Worm (Caenorhabditis elegans) whole organism, L3 larva: ENCODE data around the gene nhr-252.

Source experiments
- R02D3.7 ChIP-seq: fragments of 150-350 bp; optimal IDR thresholded peaks from 2 replicates; lab custom pipeline; 2014; ENCODE audit warnings: missing biosample characterization, missing genetic modification characterization
- ZK546.5 ChIP-seq: sonication (generic microtip); optimal IDR thresholded peaks from 2 replicates; lab custom pipeline; 2017; ENCODE audit warnings: missing biosample characterization, missing genetic modification characterization
- aly-2 ChIP-seq: fragments of 150-350 bp; optimal IDR thresholded peaks from 2 replicates; lab custom pipeline; 2014; ENCODE audit warnings: missing biosample characterization, missing genetic modification characterization
- ama-1 ChIP-seq: fragments of 150-350 bp; optimal IDR thresholded peaks from 2 replicates; lab custom pipeline; 2018
- ceh-28 ChIP-seq: fragments of 150-350 bp; optimal IDR thresholded peaks from 2 replicates; lab custom pipeline; 2014; ENCODE audit warnings: missing biosample characterization, missing genetic modification reagents, missing genetic modification characterization
- ceh-9 ChIP-seq: sonication (generic microtip); optimal IDR thresholded peaks from 2 replicates; lab custom pipeline; 2018; ENCODE audit warnings: missing biosample characterization, missing genetic modification characterization
- daf-12 ChIP-seq: fragments of 150-350 bp; optimal IDR thresholded peaks from 2 replicates; lab custom pipeline; 2014; ENCODE audit warnings: missing biosample characterization, missing genetic modification reagents, missing genetic modification characterization
- egl-27 ChIP-seq: sonication (generic microtip); optimal IDR thresholded peaks from 4 replicates; lab custom pipeline; 2017; ENCODE audit warnings: missing biosample characterization, missing genetic modification reagents, missing genetic modification characterization
- elt-1 ChIP-seq: fragments of 150-350 bp; optimal IDR thresholded peaks from 2 replicates; lab custom pipeline; 2014; ENCODE audit warnings: missing biosample characterization, missing genetic modification characterization
- elt-2 ChIP-seq: sonication (generic microtip); optimal IDR thresholded peaks from 2 replicates; lab custom pipeline; 2016; ENCODE audit warnings: missing genetic modification reagents, mild to moderate bottlenecking, missing genetic modification characterization, missing compliant biosample characterization
- elt-3 ChIP-seq, 3 experiments: fragments of 150-350 bp in 1 of 3; sonication (generic microtip) in 2 of 3; optimal IDR thresholded peaks; 2 replicates in 2 of 3; 4 replicates in 1 of 3; lab custom pipeline; 2014 to 2017; ENCODE audit warnings: missing biosample characterization in 3 of 3, missing genetic modification characterization in 3 of 3
- eor-1 ChIP-seq, 2 experiments: fragments of 150-350 bp; optimal IDR thresholded peaks; 2 replicates each; lab custom pipeline; 2014 to 2018; ENCODE audit warnings: missing biosample characterization in 2 of 2, missing genetic modification characterization in 2 of 2
- fkh-10 ChIP-seq: sonication (generic microtip); optimal IDR thresholded peaks from 2 replicates; lab custom pipeline; 2017; ENCODE audit warnings: missing biosample characterization, missing genetic modification reagents, missing genetic modification characterization
- fkh-2 ChIP-seq: fragments of 150-350 bp; optimal IDR thresholded peaks from 2 replicates; lab custom pipeline; 2014; ENCODE audit warnings: missing biosample characterization, missing genetic modification reagents, missing genetic modification characterization
- hmg-11 ChIP-seq: sonication (generic microtip); optimal IDR thresholded peaks from 2 replicates; lab custom pipeline; 2016; ENCODE audit warnings: missing genetic modification characterization, missing compliant biosample characterization
- lin-15B ChIP-seq: fragments of 150-350 bp; optimal IDR thresholded peaks from 2 replicates; lab custom pipeline; 2014; ENCODE audit warnings: missing biosample characterization, missing genetic modification characterization
- lsy-12 ChIP-seq: sonication (generic microtip); optimal IDR thresholded peaks from 2 replicates; lab custom pipeline; 2016; ENCODE audit warnings: mild to moderate bottlenecking, missing genetic modification characterization, missing compliant biosample characterization
- mdl-1 ChIP-seq: fragments of 150-350 bp; optimal IDR thresholded peaks from 2 replicates; lab custom pipeline; 2014; ENCODE audit warnings: missing biosample characterization, missing genetic modification characterization
- mml-1 ChIP-seq: fragments of 150-350 bp; sonication (generic microtip); optimal IDR thresholded peaks from 3 replicates; lab custom pipeline; 2014; ENCODE audit warnings: missing biosample characterization, missing genetic modification characterization
- nfya-1 ChIP-seq: sonication (generic microtip); optimal IDR thresholded peaks from 2 replicates; lab custom pipeline; 2017; ENCODE audit warnings: missing genetic modification characterization, mild to moderate bottlenecking, missing compliant biosample characterization, antibody characterized with exemption, moderate library complexity; ENCODE audit not compliant: insufficient read depth
- nhr-11 ChIP-seq: fragments of 150-350 bp; optimal IDR thresholded peaks from 2 replicates; lab custom pipeline; 2014; ENCODE audit warnings: missing biosample characterization, missing genetic modification characterization
- nhr-12 ChIP-seq: fragments of 150-350 bp; optimal IDR thresholded peaks from 2 replicates; lab custom pipeline; 2014; ENCODE audit warnings: missing biosample characterization, missing genetic modification characterization
- nhr-23 ChIP-seq: fragments of 150-350 bp; optimal IDR thresholded peaks from 2 replicates; lab custom pipeline; 2014; ENCODE audit warnings: missing biosample characterization, missing genetic modification reagents, missing genetic modification characterization
- nhr-237 ChIP-seq: fragments of 150-350 bp; optimal IDR thresholded peaks from 2 replicates; lab custom pipeline; 2014; ENCODE audit warnings: missing biosample characterization, missing genetic modification characterization
- nhr-25 ChIP-seq: sonication (generic microtip); optimal IDR thresholded peaks from 2 replicates; lab custom pipeline; 2017; ENCODE audit warnings: missing biosample characterization, missing genetic modification characterization
- nhr-28 ChIP-seq: fragments of 150-350 bp; optimal IDR thresholded peaks from 2 replicates; lab custom pipeline; 2014; ENCODE audit warnings: missing biosample characterization, missing genetic modification characterization
- nhr-43 ChIP-seq: sonication (generic microtip); optimal IDR thresholded peaks from 2 replicates; lab custom pipeline; 2016; ENCODE audit warnings: mild to moderate bottlenecking, missing genetic modification characterization, missing compliant biosample characterization; ENCODE audit not compliant: poor library complexity, severe bottlenecking
- nhr-67 ChIP-seq: fragments of 150-350 bp; optimal IDR thresholded peaks from 2 replicates; lab custom pipeline; 2014; ENCODE audit warnings: missing biosample characterization, missing genetic modification characterization
- nhr-76 ChIP-seq: fragments of 150-350 bp; sonication (generic microtip); optimal IDR thresholded peaks from 5 replicates; lab custom pipeline; 2014; ENCODE audit warnings: missing biosample characterization, missing genetic modification characterization
- nhr-77 ChIP-seq: fragments of 150-350 bp; optimal IDR thresholded peaks from 2 replicates; lab custom pipeline; 2014; ENCODE audit warnings: missing biosample characterization, missing genetic modification characterization
- sea-2 ChIP-seq: fragments of 150-350 bp; sonication (generic microtip); optimal IDR thresholded peaks from 4 replicates; lab custom pipeline; 2014; ENCODE audit warnings: missing biosample characterization, missing genetic modification reagents, missing genetic modification characterization
- skn-1 ChIP-seq: fragments of 150-350 bp; optimal IDR thresholded peaks from 2 replicates; lab custom pipeline; 2014; ENCODE audit warnings: missing biosample characterization, missing genetic modification characterization
- snpc-4 ChIP-seq: fragments of 150-350 bp; optimal IDR thresholded peaks from 2 replicates; lab custom pipeline; 2014; ENCODE audit warnings: missing biosample characterization, missing genetic modification characterization
- tbx-2 ChIP-seq: sonication (generic microtip); optimal IDR thresholded peaks from 2 replicates; lab custom pipeline; 2016; ENCODE audit warnings: mild to moderate bottlenecking, missing genetic modification characterization, missing compliant biosample characterization
- unc-62 ChIP-seq: fragments of 150-350 bp; sonication (generic microtip); optimal IDR thresholded peaks from 4 replicates; lab custom pipeline; 2014; ENCODE audit warnings: missing biosample characterization, missing genetic modification reagents, missing genetic modification characterization
- zag-1 ChIP-seq: fragments of 150-350 bp; optimal IDR thresholded peaks from 2 replicates; lab custom pipeline; 2014; ENCODE audit warnings: missing biosample characterization, missing genetic modification characterization
- ztf-11 ChIP-seq: fragments of 150-350 bp; optimal IDR thresholded peaks from 2 replicates; lab custom pipeline; 2014; ENCODE audit warnings: missing biosample characterization, missing genetic modification characterization
- ztf-4 ChIP-seq: fragments of 150-350 bp; optimal IDR thresholded peaks from 2 replicates; lab custom pipeline; 2014; ENCODE audit warnings: missing biosample characterization, missing genetic modification characterization

nhr-252 gene

DNA sequence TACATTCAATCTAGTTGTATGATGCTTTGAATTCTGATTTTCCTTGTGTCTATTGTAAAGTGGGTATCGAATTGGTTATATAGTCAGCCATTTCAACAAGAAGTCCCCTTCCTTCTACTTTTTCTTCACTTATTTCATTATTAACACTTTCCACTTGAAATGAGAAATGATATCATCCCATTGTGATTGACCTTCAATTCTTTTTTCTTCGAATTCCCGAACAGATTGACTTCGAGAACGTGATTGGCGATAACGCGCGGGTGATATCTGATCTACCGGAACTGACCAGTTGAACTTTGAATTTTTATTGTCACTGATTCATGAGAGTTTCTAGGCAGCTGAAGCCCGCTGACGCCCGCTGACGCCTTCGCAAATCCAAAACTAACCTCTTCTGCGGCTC, 26.2 kb upstream of the nhr-252 start:
- TF ChIP-seq nfya-1 (tag; lab: Kevin White, UChicago), result no peak
- no peak for TF ChIP-seq sea-2
- TF ChIP-seq hmg-11 (tag; lab: Kevin White, UChicago), result no peak
- no peak for TF ChIP-seq nhr-28 (tag; lab: Kevin White, UChicago)
- TF ChIP-seq nhr-237 (tag; lab: Kevin White, UChicago), result no peak
- TF ChIP-seq zag-1 (tag; lab: Kevin White, UChicago), result no peak
- TF ChIP-seq snpc-4, result no peak
- no peak for TF ChIP-seq eor-1 (tag; optimal IDR thresholded peaks at IDR 0.05; lab: Kevin White, UChicago)
- no peak for TF ChIP-seq daf-12 (tag; lab: Kevin White, UChicago)
- TF ChIP-seq nhr-25 (tag; lab: Kevin White, UChicago), result peak; percentile 25
- no peak for TF ChIP-seq mdl-1
- no peak for TF ChIP-seq nhr-67 (tag; lab: Kevin White, UChicago)
- TF ChIP-seq nhr-23 (tag; lab: Kevin White, UChicago), result peak; percentile 40
- TF ChIP-seq nhr-11 (tag; lab: Kevin White, UChicago), result no peak
- no peak for TF ChIP-seq ztf-4 (tag; lab: Kevin White, UChicago)
- TF ChIP-seq lsy-12 (tag; lab: Kevin White, UChicago), result no peak
- no peak for TF ChIP-seq ceh-9 (tag; lab: Kevin White, UChicago)
- TF ChIP-seq elt-1 (tag; lab: Kevin White, UChicago), result no peak
- peak; percentile 29 for TF ChIP-seq nhr-43
- TF ChIP-seq skn-1 (tag; lab: Kevin White, UChicago), result no peak
- TF ChIP-seq ceh-28 (tag; lab: Kevin White, UChicago), result no peak
- no peak for TF ChIP-seq tbx-2 (tag; lab: Kevin White, UChicago)
- TF ChIP-seq nhr-77 (tag; lab: Kevin White, UChicago), result no peak

ce11 chrV:380186-380585, 24.2 kb upstream of the nhr-252 start, which contains the start of gene mltn-8:
Gene mltn-8 (minus strand): TSS chrV:380286.
- TF ChIP-seq nhr-76 (tag; lab: Kevin White, UChicago) (no peak), fkh-10 (GFP tag; lab: Kevin White, UChicago) (no peak), egl-27 (no peak), nhr-28 (tag; lab: Kevin White, UChicago) (no peak), daf-12 (tag; lab: Kevin White, UChicago) (no peak), ztf-11 (tag; lab: Kevin White, UChicago) (no peak), ztf-4 (tag; lab: Kevin White, UChicago) (no peak), ZK546.5 (tag; lab: Kevin White, UChicago) (no peak), nhr-67 (tag; lab: Kevin White, UChicago) (no peak), elt-1 (tag; lab: Kevin White, UChicago) (no peak), fkh-2 (tag; lab: Kevin White, UChicago) (no peak), lin-15B (tag; lab: Kevin White, UChicago) (no peak), eor-1 (tag; optimal IDR thresholded peaks at IDR 0.05; lab: Kevin White, UChicago) (no peak), nhr-237 (tag; lab: Kevin White, UChicago) (no peak), mml-1 (tag; lab: Kevin White, UChicago) (no peak), nhr-11 (tag; lab: Kevin White, UChicago) (no peak), ceh-9 (tag; lab: Kevin White, UChicago) (no peak), ama-1 (lab: Kevin White, UChicago) (no peak), aly-2 (no peak)

- no peak for TF ChIP-seq nhr-28 (tag; lab: Kevin White, UChicago)
- TF ChIP-seq hmg-11 (tag; lab: Kevin White, UChicago), result no peak
- TF ChIP-seq lsy-12 (tag; lab: Kevin White, UChicago), result peak; percentile 14
- peak; percentile 26 for TF ChIP-seq elt-2 (tag; lab: Kevin White, UChicago)
- no peak for TF ChIP-seq nhr-12
- peak; percentile 27 for TF ChIP-seq ceh-28 (tag; lab: Kevin White, UChicago)
- peak; percentile 10 for TF ChIP-seq tbx-2 (tag; lab: Kevin White, UChicago)
- TF ChIP-seq nhr-23 (tag; lab: Kevin White, UChicago), result peak; percentile 93
- no peak for TF ChIP-seq zag-1 (tag; lab: Kevin White, UChicago)
- peak; percentile 58 for TF ChIP-seq egl-27
- peak; percentile 92 for TF ChIP-seq nhr-25 (tag; lab: Kevin White, UChicago)
- TF ChIP-seq snpc-4, result peak; percentile 31
- peak; percentile 97 for TF ChIP-seq nhr-43
- peak; percentile 64 to 72 (median 69) for TF ChIP-seq elt-3 (tag; optimal IDR thresholded peaks at IDR 0.05; lab: Kevin White, UChicago)
- TF ChIP-seq unc-62, result peak; percentile 27
- TF ChIP-seq R02D3.7 (tag; lab: Kevin White, UChicago), result peak; percentile 0
These were observed 23.0 kb upstream of the nhr-252 start, which contains the start of gene ZK6.8 for ce11 chrV:381227-381950. Gene ZK6.8 (plus strand): TSS chrV:381908.
